Fruit fly (Drosophila melanogaster) Kc167 (cell line): Measurements from ENCODE around the gene CG14054.

Source experiments
- Myc ChIP-seq: fragments of >200 bp; optimal IDR thresholded peaks from 2 replicates; lab custom pipeline; 2017; ENCODE audit warnings: missing external identifiers
- Sin3A ChIP-seq: fragments of >200 bp; optimal IDR thresholded peaks from 2 replicates; lab custom pipeline; 2018; ENCODE audit warnings: missing external identifiers
- h ChIP-seq: fragments of >200 bp; optimal IDR thresholded peaks from 3 replicates; lab custom pipeline; 2018; ENCODE audit warnings: missing external identifiers
- insv ChIP-seq: fragments of >200 bp; optimal IDR thresholded peaks from 3 replicates; lab custom pipeline; 2018; ENCODE audit warnings: missing external identifiers
- psq ChIP-seq: fragments of >200 bp; optimal IDR thresholded peaks from 2 replicates; lab custom pipeline; 2017; ENCODE audit warnings: missing external identifiers
- ttk ChIP-seq: sonication (Bioruptor generic); optimal IDR thresholded peaks from 2 replicates; lab custom pipeline; 2017; ENCODE audit warnings: missing external identifiers

CG14054 gene

DNA sequence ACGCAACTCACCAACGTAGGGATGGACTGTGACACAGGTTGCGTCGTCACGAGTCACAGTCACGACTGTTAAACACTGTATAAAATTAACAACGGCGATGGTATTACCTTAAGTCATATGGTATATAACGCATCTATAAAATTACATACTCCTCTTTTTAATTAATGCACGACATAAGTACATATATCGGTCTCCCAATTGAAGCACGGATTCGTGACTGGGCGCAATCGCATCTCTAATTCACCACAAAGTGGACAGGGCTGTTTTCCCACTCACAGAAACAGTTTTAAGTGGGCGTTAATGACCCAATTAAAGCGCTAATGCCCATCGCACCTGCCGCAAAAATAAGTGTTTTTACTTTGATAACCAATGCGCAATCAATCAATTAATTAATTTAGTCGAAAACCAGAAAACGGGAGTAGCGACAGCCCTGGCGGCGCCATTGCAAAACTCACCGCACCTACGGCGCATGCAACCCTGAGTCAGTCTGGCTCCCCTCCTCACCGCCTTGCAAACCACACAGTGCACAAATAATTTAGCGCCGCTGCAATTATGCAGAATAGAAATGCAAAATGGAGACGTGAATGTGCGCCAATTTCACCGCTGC is 24.7 kb downstream of the CG14054 start, which contains the start of gene CG4313:
CG4313 (plus strand) TSS at position 557 of the 607 bp plus-strand sequence.
- no peak for TF ChIP-seq Sin3A (lab: Kevin White, UChicago)
- TF ChIP-seq psq (lab: Kevin White, UChicago): no peak
- TF ChIP-seq insv (lab: Kevin White, UChicago): no peak
- TF ChIP-seq ttk (lab: Kevin White, UChicago): no peak
- TF ChIP-seq Myc (lab: Kevin White, UChicago): no peak
- TF ChIP-seq h: no peak

- TF ChIP-seq h: no peak
- TF ChIP-seq Myc (lab: Kevin White, UChicago): no peak
- no peak for TF ChIP-seq insv (lab: Kevin White, UChicago)
- no peak for TF ChIP-seq psq (lab: Kevin White, UChicago)
- TF ChIP-seq ttk (lab: Kevin White, UChicago): no peak
- no peak for TF ChIP-seq Sin3A (lab: Kevin White, UChicago)
These were observed 28.6 kb downstream of the CG14054 start for dm6 chrX:2037605-2038004.

dm6 chrX:2036800-2037488 is 29.2 kb downstream of the CG14054 start:
- TF ChIP-seq Sin3A (lab: Kevin White, UChicago) (no peak), psq (lab: Kevin White, UChicago) (no peak), Myc (lab: Kevin White, UChicago) (no peak), ttk (lab: Kevin White, UChicago) (no peak), insv (lab: Kevin White, UChicago) (no peak), h (no peak)

DNA sequence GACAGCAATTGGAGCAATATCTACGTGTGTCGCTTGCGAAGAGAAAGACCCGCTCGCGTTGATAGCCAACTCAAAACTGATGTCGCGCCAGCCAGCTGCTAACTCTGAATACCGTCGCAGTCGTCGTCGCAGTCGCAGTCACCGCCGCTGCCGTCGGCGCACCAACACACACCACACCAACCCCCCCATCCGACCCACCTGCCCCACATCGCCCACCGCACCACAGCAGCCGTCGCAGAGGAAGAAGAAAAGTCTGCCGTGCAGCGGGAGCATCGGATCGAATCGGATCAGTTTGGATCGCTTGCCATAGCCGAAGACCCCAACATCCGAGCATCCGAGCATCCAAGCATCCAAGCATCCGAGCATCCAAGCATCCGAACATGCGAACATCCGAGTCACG is 29.8 kb downstream of the CG14054 start:
- TF ChIP-seq psq (lab: Kevin White, UChicago) (no peak), ttk (lab: Kevin White, UChicago) (no peak), Myc (lab: Kevin White, UChicago) (no peak), insv (lab: Kevin White, UChicago) (no peak), Sin3A (lab: Kevin White, UChicago) (no peak), h (no peak)

- TF ChIP-seq h (no peak), insv (lab: Kevin White, UChicago) (no peak), Sin3A (lab: Kevin White, UChicago) (no peak), ttk (lab: Kevin White, UChicago) (no peak), psq (lab: Kevin White, UChicago) (no peak), Myc (lab: Kevin White, UChicago) (no peak)
These were observed 33.2 kb downstream of the CG14054 start for dm6 chrX:2032821-2033436.

DNA sequence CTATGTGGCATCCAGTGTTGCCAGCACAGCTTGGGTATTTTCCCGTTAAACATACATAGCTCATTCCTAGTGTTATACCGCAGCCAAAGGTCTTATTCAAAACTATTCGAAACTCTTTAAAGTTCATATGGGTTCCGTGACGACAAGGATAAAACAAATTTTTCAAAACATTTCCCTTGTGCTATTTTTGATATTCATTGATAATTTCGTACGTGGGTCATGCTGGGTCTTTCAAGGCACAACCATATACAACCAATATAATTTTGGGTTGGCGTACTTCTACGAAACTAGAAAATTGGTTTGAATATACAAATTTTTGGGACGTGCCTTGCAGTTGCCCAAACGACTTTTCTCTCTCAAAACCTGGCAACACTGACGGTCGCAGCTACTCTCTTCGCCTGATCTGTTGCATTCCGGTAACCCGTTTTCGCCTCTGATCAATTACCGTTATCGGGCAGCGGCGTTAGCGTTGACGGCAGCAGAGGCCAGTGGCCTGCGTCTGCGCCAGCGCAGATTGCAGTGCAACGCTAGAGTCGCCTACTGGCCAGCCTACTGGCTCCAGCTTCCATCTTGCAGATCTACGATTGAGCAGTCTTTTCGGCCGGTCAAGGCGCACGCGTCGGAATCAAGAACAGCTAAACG is 33.9 kb downstream of the CG14054 start:
- TF ChIP-seq ttk (lab: Kevin White, UChicago) (no peak), psq (lab: Kevin White, UChicago) (no peak), Myc (lab: Kevin White, UChicago) (no peak), insv (lab: Kevin White, UChicago) (no peak), Sin3A (lab: Kevin White, UChicago) (no peak), h (no peak)

- no peak for TF ChIP-seq Sin3A (lab: Kevin White, UChicago)
- no peak for TF ChIP-seq psq (lab: Kevin White, UChicago)
- TF ChIP-seq Myc (lab: Kevin White, UChicago): no peak
- TF ChIP-seq ttk (lab: Kevin White, UChicago): no peak
These were observed 34.9 kb downstream of the CG14054 start for dm6 chrX:2031308-2031707.

DNA sequence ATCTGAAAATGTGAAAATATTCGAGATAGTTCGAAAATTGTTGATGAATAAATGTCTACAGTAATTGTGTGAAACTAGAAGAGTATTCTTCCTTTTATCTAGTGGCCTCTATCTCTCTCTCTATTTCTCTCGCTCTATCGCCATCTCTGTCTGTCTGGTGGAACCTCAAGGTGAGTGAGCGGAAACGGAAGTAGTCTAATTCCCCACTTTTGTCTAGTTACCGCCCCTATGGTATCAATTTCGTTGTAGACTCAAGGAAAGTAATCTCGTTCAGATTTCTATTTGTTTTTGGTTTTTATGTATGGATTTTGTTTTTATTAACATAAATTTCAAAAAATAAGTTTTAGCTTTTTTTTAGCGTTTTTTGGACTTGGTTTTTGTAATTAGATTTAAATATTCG is 41.3 kb downstream of the CG14054 start:
- TF ChIP-seq Sin3A (lab: Kevin White, UChicago) (no peak), Myc (lab: Kevin White, UChicago) (no peak), h (no peak), psq (lab: Kevin White, UChicago) (no peak), insv (lab: Kevin White, UChicago) (no peak), ttk (lab: Kevin White, UChicago) (no peak)
